Worm (Caenorhabditis elegans) whole organism, young adult: ENCODE data around the gene W04D2.4.

Experiments used
- B0019.2 ChIP-seq: fragments of 200-800 bp; sonication (Bioruptor generic); conservative IDR thresholded peaks from 2 replicates; pipeline ENCODE4 v1.3.6; 2022; ENCODE audit warnings: missing genetic modification reagents, missing genetic modification characterization, missing compliant biosample characterization
- B0035.1 ChIP-seq: sonication (generic microtip); optimal IDR thresholded peaks from 2 replicates; lab custom pipeline; 2016; ENCODE audit warnings: missing genetic modification characterization, mild to moderate bottlenecking, missing compliant biosample characterization, missing genotype, missing genetic modification reagents
- B0261.1 ChIP-seq: sonication (generic microtip); optimal IDR thresholded peaks from 2 replicates; lab custom pipeline; 2016; ENCODE audit warnings: mild to moderate bottlenecking, missing genetic modification characterization, moderate library complexity, missing compliant biosample characterization
- F22D6.2 ChIP-seq: sonication (generic microtip); optimal IDR thresholded peaks from 2 replicates; lab custom pipeline; 2016; ENCODE audit warnings: mild to moderate bottlenecking, missing genetic modification characterization, missing compliant biosample characterization
- F33H1.4 ChIP-seq: fragments of 200-800 bp; sonication (Bioruptor generic); IDR thresholded peaks from 2 replicates; pipeline ENCODE4 v1.3.6; 2022; ENCODE audit warnings: missing genetic modification reagents, missing genetic modification characterization, missing compliant biosample characterization
- F37B4.10 ChIP-seq: fragments of 200-800 bp; sonication (Bioruptor generic); IDR thresholded peaks from 2 replicates; pipeline ENCODE4 v1.3.6; 2022; ENCODE audit warnings: missing genetic modification characterization, missing compliant biosample characterization
- K11D2.4 ChIP-seq: fragments of 200-800 bp; sonication (Bioruptor generic); IDR thresholded peaks from 2 replicates; pipeline ENCODE4 v1.3.6; 2022; ENCODE audit warnings: missing genetic modification reagents, missing genetic modification characterization, missing compliant biosample characterization
- K12H6.12 ChIP-seq: fragments of 200-800 bp; sonication (Bioruptor generic); optimal IDR thresholded peaks from 2 replicates; lab custom pipeline; 2018; ENCODE audit warnings: mild to moderate bottlenecking, missing genetic modification characterization, missing compliant biosample characterization
- T07F8.4 ChIP-seq: sonication (generic microtip); optimal IDR thresholded peaks from 2 replicates; lab custom pipeline; 2016; ENCODE audit warnings: mild to moderate bottlenecking, missing genetic modification characterization, moderate library complexity, missing compliant biosample characterization
- Y53G8AR.9 ChIP-seq: fragments of 200-800 bp; sonication (Bioruptor generic); conservative IDR thresholded peaks from 2 replicates; pipeline ENCODE4 v1.3.6; 2022; ENCODE audit warnings: missing genetic modification reagents, missing genetic modification characterization, missing compliant biosample characterization
- ama-1 ChIP-seq, 3 experiments: fragments of 150-350 bp in 1 of 3; sonication (generic microtip) in 2 of 3; optimal IDR thresholded peaks; 2 replicates each; lab custom pipeline; 2014 to 2018; ENCODE audit warnings: missing biosample characterization in 2 of 3, missing genetic modification characterization in 2 of 3, missing genetic modification reagents in 2 of 3
- attf-5 ChIP-seq: fragments of 200-800 bp; sonication (Bioruptor generic); optimal IDR thresholded peaks from 2 replicates; lab custom pipeline; 2018; ENCODE audit warnings: mild to moderate bottlenecking, missing genetic modification characterization, missing compliant biosample characterization
- attf-6 ChIP-seq: fragments of 200-800 bp; sonication (Bioruptor generic); IDR thresholded peaks from 2 replicates; pipeline ENCODE4 v1.3.6; 2022; ENCODE audit warnings: missing genetic modification reagents, missing genetic modification characterization, missing compliant biosample characterization
- ccch-3 ChIP-seq: fragments of 200-800 bp; sonication (Bioruptor generic); optimal IDR thresholded peaks from 2 replicates; lab custom pipeline; 2018; ENCODE audit warnings: mild to moderate bottlenecking, missing genetic modification characterization, missing compliant biosample characterization
- cebp-1 ChIP-seq, 2 experiments: fragments of 200-800 bp in 1 of 2; sonication (Bioruptor generic) in 1 of 2; sonication (generic microtip) in 1 of 2; IDR thresholded peaks in 1 of 2; optimal IDR thresholded peaks in 1 of 2; 2 replicates each; pipeline versions ENCODE4 v1.3.6 to Lab custom; 2017 to 2022; ENCODE audit warnings: missing compliant biosample characterization in 2 of 2, missing genetic modification characterization in 2 of 2, mild to moderate bottlenecking in 1 of 2, missing genetic modification reagents in 1 of 2, moderate library complexity in 1 of 2
- ceh-58 ChIP-seq: fragments of 200-800 bp; sonication (Bioruptor generic); IDR thresholded peaks from 2 replicates; pipeline ENCODE4 v1.3.6; 2022; ENCODE audit warnings: missing genetic modification characterization, missing compliant biosample characterization
- ceh-79 ChIP-seq: sonication (generic microtip); optimal IDR thresholded peaks from 2 replicates; lab custom pipeline; 2017; ENCODE audit warnings: mild to moderate bottlenecking, missing genetic modification characterization, missing compliant biosample characterization
- egrh-3 ChIP-seq: fragments of 200-800 bp; sonication (Bioruptor generic); IDR thresholded peaks from 2 replicates; pipeline ENCODE4 v1.3.6; 2022; ENCODE audit warnings: missing genetic modification reagents, missing genetic modification characterization, missing compliant biosample characterization
- ekl-4 ChIP-seq: fragments of 200-800 bp; sonication (Bioruptor generic); IDR thresholded peaks from 2 replicates; pipeline ENCODE4 v1.3.6; 2022; ENCODE audit warnings: missing genetic modification reagents, missing genetic modification characterization, missing compliant biosample characterization
- ets-4 ChIP-seq: fragments of 200-800 bp; sonication (Bioruptor generic); optimal IDR thresholded peaks from 2 replicates; lab custom pipeline; 2018; ENCODE audit warnings: mild to moderate bottlenecking, missing genetic modification characterization, missing compliant biosample characterization
- gei-17 ChIP-seq: fragments of 200-800 bp; sonication (Bioruptor generic); optimal IDR thresholded peaks from 2 replicates; lab custom pipeline; 2018; ENCODE audit warnings: mild to moderate bottlenecking, missing genetic modification characterization, missing compliant biosample characterization
- hlh-12 ChIP-seq: sonication (generic microtip); optimal IDR thresholded peaks from 2 replicates; lab custom pipeline; 2016; ENCODE audit warnings: missing genetic modification characterization, missing compliant biosample characterization
- hmg-1.2 ChIP-seq: fragments of 200-800 bp; sonication (Bioruptor generic); IDR thresholded peaks from 2 replicates; pipeline ENCODE4 v1.3.6; 2022; ENCODE audit warnings: missing genetic modification reagents, missing genetic modification characterization, missing compliant biosample characterization
- hsf-1 ChIP-seq: fragments of 200-800 bp; sonication (Bioruptor generic); IDR thresholded peaks from 2 replicates; pipeline ENCODE4 v1.3.6; 2022; ENCODE audit warnings: missing genetic modification reagents, missing genetic modification characterization, missing compliant biosample characterization
- lin-35 ChIP-seq, 3 experiments: fragments of 150-350 bp in 2 of 3; sonication (generic microtip) in 1 of 3; optimal IDR thresholded peaks; 2 replicates each; lab custom pipeline; 2014 to 2018; ENCODE audit warnings: missing biosample characterization in 3 of 3, missing genetic modification characterization in 3 of 3, missing genetic modification reagents in 3 of 3
- lir-1 ChIP-seq: fragments of 200-800 bp; sonication (Bioruptor generic); conservative IDR thresholded peaks from 2 replicates; pipeline ENCODE4 v1.3.6; 2022; ENCODE audit warnings: missing genetic modification reagents, missing genetic modification characterization, missing compliant biosample characterization
- madf-10 ChIP-seq: sonication (generic microtip); optimal IDR thresholded peaks from 2 replicates; lab custom pipeline; 2016; ENCODE audit warnings: mild to moderate bottlenecking, missing genetic modification characterization, missing compliant biosample characterization
- madf-6 ChIP-seq: fragments of 200-800 bp; sonication (Bioruptor generic); IDR thresholded peaks from 2 replicates; pipeline ENCODE4 v1.3.6; 2022; ENCODE audit warnings: missing genetic modification reagents, missing genetic modification characterization, missing compliant biosample characterization
- mxl-1 ChIP-seq: sonication (generic microtip); optimal IDR thresholded peaks from 2 replicates; lab custom pipeline; 2016; ENCODE audit warnings: missing genetic modification characterization, missing compliant biosample characterization
- nfya-1 ChIP-seq: sonication (generic microtip); optimal IDR thresholded peaks from 2 replicates; lab custom pipeline; 2017; ENCODE audit warnings: antibody characterized with exemption, missing compliant biosample characterization, missing genetic modification characterization, borderline replicate concordance; ENCODE audit not compliant: insufficient read depth
- nhr-120 ChIP-seq: fragments of 200-800 bp; sonication (Bioruptor generic); IDR thresholded peaks from 2 replicates; pipeline ENCODE4 v1.3.6; 2022; ENCODE audit warnings: missing genetic modification characterization, missing compliant biosample characterization
- nhr-27 ChIP-seq: fragments of 200-800 bp; sonication (Bioruptor generic); optimal IDR thresholded peaks from 2 replicates; lab custom pipeline; 2018; ENCODE audit warnings: mild to moderate bottlenecking, missing genetic modification characterization, moderate library complexity, missing compliant biosample characterization
- snpc-3.4 ChIP-seq: sonication (generic microtip); optimal IDR thresholded peaks from 2 replicates; lab custom pipeline; 2017; ENCODE audit warnings: missing genetic modification characterization, mild to moderate bottlenecking, missing compliant biosample characterization, antibody characterized with exemption, moderate library complexity, missing genotype, missing genetic modification reagents
- sptf-2 ChIP-seq: fragments of 200-800 bp; sonication (Bioruptor generic); optimal IDR thresholded peaks from 2 replicates; lab custom pipeline; 2018; ENCODE audit warnings: mild to moderate bottlenecking, missing genetic modification characterization, missing compliant biosample characterization
- tbp1 ChIP-seq: fragments of 200-800 bp; sonication (Bioruptor generic); optimal IDR thresholded peaks from 2 replicates; lab custom pipeline; 2018; ENCODE audit warnings: mild to moderate bottlenecking, missing genetic modification characterization, missing compliant biosample characterization
- tbx-9 ChIP-seq: sonication (generic microtip); optimal IDR thresholded peaks from 2 replicates; lab custom pipeline; 2016; ENCODE audit warnings: borderline replicate concordance, missing genetic modification characterization, inconsistent platforms, missing compliant biosample characterization
- unc-62 ChIP-seq: fragments of 150-350 bp; optimal IDR thresholded peaks from 2 replicates; lab custom pipeline; 2014; ENCODE audit warnings: missing biosample characterization, missing genetic modification reagents, missing genetic modification characterization
- zfh-2 ChIP-seq: fragments of 200-800 bp; sonication (Bioruptor generic); conservative IDR thresholded peaks from 2 replicates; pipeline ENCODE4 v1.3.6; 2022; ENCODE audit warnings: missing genetic modification reagents, missing genetic modification characterization, missing compliant biosample characterization
- ztf-28 ChIP-seq: fragments of 200-800 bp; sonication (Bioruptor generic); IDR thresholded peaks from 2 replicates; pipeline ENCODE4 v1.3.6; 2022; ENCODE audit warnings: missing genetic modification reagents, missing genetic modification characterization, missing compliant biosample characterization
- ztf-6 ChIP-seq: fragments of 200-800 bp; sonication (Bioruptor generic); IDR thresholded peaks from 2 replicates; pipeline ENCODE4 v1.3.6; 2022; ENCODE audit warnings: missing genetic modification reagents, missing genetic modification characterization, missing compliant biosample characterization

The W04D2.4 gene

ce11 chrV:12491070-12491643 is 6.4 kb downstream of the W04D2.4 start (continued):
- TF ChIP-seq T07F8.4 (tag; lab: Kevin White, UChicago) = no peak
- TF ChIP-seq B0019.2 (GFP tag; lab: Robert Waterston, UW) = peak; percentile 50; the same call in 1 of the 2 replicates
- TF ChIP-seq ets-4 (GFP tag; lab: Kevin White, UChicago) = no peak
- peak; percentile 81; the same call in 1 of the 2 replicates for TF ChIP-seq ztf-28 (GFP tag; lab: Robert Waterston, UW)
- TF ChIP-seq zfh-2 (GFP tag; lab: Robert Waterston, UW) = no peak; the same call in 1 of the 2 replicates
- no peak for TF ChIP-seq F37B4.10 (GFP tag; lab: Robert Waterston, UW)
- no peak for TF ChIP-seq nfya-1
- TF ChIP-seq B0035.1 = no peak
- no peak for TF ChIP-seq ceh-58 (GFP tag; lab: Robert Waterston, UW)
- TF ChIP-seq ceh-79 = no peak
- peak; percentile 93 for TF ChIP-seq ekl-4 (GFP tag; lab: Robert Waterston, UW)
- TF ChIP-seq, all 124 proteins: peak for 66

ce11 chrV:12488002-12488401 is 9.6 kb downstream of the W04D2.4 start:
- TF ChIP-seq madf-6 (GFP tag; lab: Robert Waterston, UW) (peak; percentile 19; the same call in 1 of the 2 replicates), hmg-1.2 (peak; percentile 46; the same call in 1 of the 2 replicates), B0261.1 (no peak), tbx-9 (no peak), K12H6.12 (tag; lab: Kevin White, UChicago) (no peak)

ce11 chrV:12486934-12487333 is 10.6 kb downstream of the W04D2.4 start, which contains the start of gene inx-11:
inx-11 (plus strand) TSS chrV:12487234.
- no peak for TF ChIP-seq snpc-3.4 (tag; lab: Kevin White, UChicago)
- TF ChIP-seq ztf-6 (GFP tag; lab: Robert Waterston, UW) = no peak
- TF ChIP-seq hmg-1.2 = no peak
- no peak for TF ChIP-seq F22D6.2 (tag; lab: Kevin White, UChicago)
- no peak for TF ChIP-seq nhr-27 (tag; lab: Kevin White, UChicago)

- TF ChIP-seq attf-5 (GFP tag; lab: Kevin White, UChicago) (no peak), cebp-1 (GFP tag; IDR thresholded peaks at IDR 0.05; lab: Robert Waterston, UW) (no peak), cebp-1 (tag; optimal IDR thresholded peaks at IDR 0.05; lab: Kevin White, UChicago) (peak; percentile 6)
- TF ChIP-seq, all 124 proteins: peak for 1
These were observed 13.0 kb downstream of the W04D2.4 start, which contains the start of gene srt-39 for ce11 chrV:12484585-12484984. srt-39 (plus strand) TSS chrV:12484885.

ce11 chrV:12478990-12479389 is 18.6 kb downstream of the W04D2.4 start:
- TF ChIP-seq sptf-2 = no peak
- no peak for TF ChIP-seq hlh-12 (tag; lab: Kevin White, UChicago)
- 0 out of 2 replicates have a peak, but pooled peaks have one; percentile 10 for TF ChIP-seq hmg-1.2

ce11 chrV:12478111-12478510 is 19.4 kb downstream of the W04D2.4 start, which contains the start of gene atn-1:
atn-1 (plus strand) TSS chrV:12478411.
- TF ChIP-seq Y53G8AR.9 (GFP tag; lab: Robert Waterston, UW) (no peak), tbp1 (no peak), B0019.2 (GFP tag; lab: Robert Waterston, UW) (no peak), madf-10 (tag; lab: Kevin White, UChicago) (no peak), F33H1.4 (no peak), ama-1 (optimal IDR thresholded peaks at IDR 0.05; lab: Kevin White, UChicago) (no peak), ama-1 (GFP tag; optimal IDR thresholded peaks at IDR 0.05; lab: Kevin White, UChicago) (no peak), mxl-1 (tag; lab: Kevin White, UChicago) (no peak), egrh-3 (GFP tag; lab: Robert Waterston, UW) (no peak), hsf-1 (GFP tag; lab: Robert Waterston, UW) (no peak), nhr-120 (GFP tag; lab: Robert Waterston, UW) (no peak), lin-35 (GFP tag; optimal IDR thresholded peaks at IDR 0.05; lab: Kevin White, UChicago) (no peak), unc-62 (GFP tag; lab: Kevin White, UChicago) (no peak), lir-1 (GFP tag; lab: Robert Waterston, UW) (no peak), gei-17 (GFP tag; lab: Kevin White, UChicago) (no peak), attf-6 (no peak), ccch-3 (GFP tag; lab: Kevin White, UChicago) (no peak), K11D2.4 (no peak)
- TF ChIP-seq, all 124 proteins: peak for 0
